Worm (Caenorhabditis elegans) whole organism, L4 larva: ENCODE data around the gene srd-40.

ENCODE experiments used
- aly-2 ChIP-seq: sonication (generic microtip); optimal IDR thresholded peaks from 2 replicates; lab custom pipeline; 2018; ENCODE audit warnings: missing biosample characterization, missing genetic modification characterization
- arid-1 ChIP-seq: fragments of 200-800 bp; sonication (Bioruptor generic); conservative IDR thresholded peaks from 2 replicates; pipeline ENCODE4 v1.3.6; 2022; ENCODE audit warnings: missing genetic modification reagents, missing genetic modification characterization, missing compliant biosample characterization
- ceh-20 ChIP-seq: fragments of 200-800 bp; sonication (Bioruptor generic); IDR thresholded peaks from 2 replicates; pipeline ENCODE4 v1.3.6; 2022; ENCODE audit warnings: missing genetic modification reagents, missing genetic modification characterization, missing compliant biosample characterization
- ceh-32 ChIP-seq: sonication (generic microtip); optimal IDR thresholded peaks from 2 replicates; lab custom pipeline; 2016; ENCODE audit warnings: mild to moderate bottlenecking, missing genetic modification characterization, missing compliant biosample characterization; ENCODE audit not compliant: poor library complexity
- hmg-1.1 ChIP-seq: fragments of 200-800 bp; sonication (Bioruptor generic); IDR thresholded peaks from 2 replicates; pipeline ENCODE4 v1.3.6; 2022; ENCODE audit warnings: missing genetic modification reagents, missing genetic modification characterization, missing compliant biosample characterization
- lin-39 ChIP-seq: fragments of 150-350 bp; optimal IDR thresholded peaks from 2 replicates; lab custom pipeline; 2014; ENCODE audit warnings: missing biosample characterization, missing genetic modification reagents, missing genetic modification characterization
- lsy-2 ChIP-seq, 2 experiments: fragments of 150-350 bp in 1 of 2; sonication (generic microtip) in 1 of 2; optimal IDR thresholded peaks; 2 replicates each; lab custom pipeline; 2014 to 2017; ENCODE audit warnings: missing biosample characterization in 2 of 2, missing genetic modification characterization in 2 of 2
- mdl-1 ChIP-seq, 2 experiments: fragments of 150-350 bp in 1 of 2; sonication (generic microtip) in 1 of 2; optimal IDR thresholded peaks; 2 replicates each; lab custom pipeline; 2014 to 2017; ENCODE audit warnings: missing biosample characterization in 2 of 2, missing genetic modification characterization in 2 of 2
- nhr-237 ChIP-seq: sonication (generic microtip); optimal IDR thresholded peaks from 2 replicates; lab custom pipeline; 2017; ENCODE audit warnings: missing biosample characterization, missing genetic modification characterization
- snpc-4 ChIP-seq: fragments of 150-350 bp; optimal IDR thresholded peaks from 2 replicates; lab custom pipeline; 2014; ENCODE audit warnings: missing biosample characterization, missing genetic modification characterization
- ztf-11 ChIP-seq: fragments of 150-350 bp; optimal IDR thresholded peaks from 2 replicates; lab custom pipeline; 2014; ENCODE audit warnings: missing biosample characterization, missing genetic modification characterization

DNA sequence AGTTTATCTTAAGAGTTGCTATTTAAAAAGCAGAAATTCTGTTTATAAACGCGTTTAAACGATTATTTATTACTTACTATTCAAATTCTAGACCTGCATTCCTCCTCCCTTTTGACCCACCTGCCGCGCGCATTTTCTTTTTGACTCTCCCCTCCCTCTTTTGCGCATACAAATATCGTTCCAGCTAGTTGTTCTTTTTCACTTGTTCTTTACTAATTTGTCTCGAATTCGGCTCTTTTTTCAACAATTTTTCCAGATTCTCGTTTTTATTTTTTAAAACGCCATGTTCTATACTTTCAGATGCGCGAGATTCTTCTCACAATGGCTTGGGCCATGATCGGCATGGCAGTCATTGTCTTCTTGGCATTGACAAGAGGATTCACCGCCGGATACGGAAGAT is 41.8 kb downstream of the srd-40 start, which contains the start of gene F19H6.4:
- TF ChIP-seq snpc-4 (tag; lab: Kevin White, UChicago): no peak
- no peak for TF ChIP-seq lin-39 (tag; lab: Kevin White, UChicago)
- no peak for TF ChIP-seq ceh-20 (GFP tag; lab: Robert Waterston, UW)
- TF ChIP-seq lsy-2 (tag; optimal IDR thresholded peaks at IDR 0.05; lab: Kevin White, UChicago): no peak
- TF ChIP-seq arid-1: no peak
- TF ChIP-seq hmg-1.1 (GFP tag; lab: Robert Waterston, UW): no peak
- no peak for TF ChIP-seq aly-2 (tag; lab: Kevin White, UChicago)
- no peak for TF ChIP-seq ztf-11 (tag; lab: Kevin White, UChicago)
- TF ChIP-seq ceh-32 (tag; lab: Kevin White, UChicago): no peak
- no peak for TF ChIP-seq mdl-1 (tag; optimal IDR thresholded peaks at IDR 0.05; lab: Kevin White, UChicago)
- TF ChIP-seq nhr-237 (tag; lab: Kevin White, UChicago): no peak
